Fruit fly (Drosophila melanogaster) whole organism, embryonic: ENCODE results near the gene CG10064.

Experiments used
- Ada2b ChIP-seq: fragments of 200-800 bp; sonication (Bioruptor generic); IDR thresholded peaks from 2 replicates; pipeline ENCODE4 v1.3.6; 2022; ENCODE audit warnings: missing biosample characterization, missing genetic modification characterization
- Adf1 ChIP-seq: fragments of 200-800 bp; sonication (Bioruptor generic); IDR thresholded peaks from 2 replicates; pipeline ENCODE4 v1.3.6; 2022; ENCODE audit warnings: missing biosample characterization, missing genetic modification characterization
- Antp ChIP-seq: fragments of 200-800 bp; sonication (Bioruptor generic); optimal IDR thresholded peaks from 3 replicates; lab custom pipeline; 2016; ENCODE audit warnings: missing biosample characterization, missing genetic modification characterization
- B-H2 ChIP-seq: fragments of 200-800 bp; sonication (Bioruptor generic); optimal IDR thresholded peaks from 2 replicates; lab custom pipeline; 2018; ENCODE audit warnings: missing biosample characterization, mild to moderate bottlenecking, missing genetic modification characterization
- CG10979 ChIP-seq: fragments of 200-800 bp; sonication (Bioruptor generic); optimal IDR thresholded peaks from 2 replicates; lab custom pipeline; 2018; ENCODE audit warnings: missing biosample characterization, mild to moderate bottlenecking, missing genetic modification characterization, moderate library complexity
- CG11723 ChIP-seq: fragments of 200-800 bp; sonication (Bioruptor generic); optimal IDR thresholded peaks from 2 replicates; lab custom pipeline; 2017; ENCODE audit warnings: missing biosample characterization, mild to moderate bottlenecking, missing genetic modification characterization
- CG12769 ChIP-seq: fragments of 200-800 bp; sonication (Bioruptor generic); optimal IDR thresholded peaks from 2 replicates; lab custom pipeline; 2019; ENCODE audit warnings: missing biosample characterization, mild to moderate bottlenecking, missing genetic modification characterization, moderate library complexity
- CG1529 ChIP-seq: fragments of 200-800 bp; sonication (Bioruptor generic); optimal IDR thresholded peaks from 3 replicates; lab custom pipeline; 2018; ENCODE audit warnings: missing biosample characterization, missing genetic modification characterization
- CG15601 ChIP-seq: fragments of 200-800 bp; sonication (Bioruptor generic); optimal IDR thresholded peaks from 3 replicates; lab custom pipeline; 2019; ENCODE audit warnings: missing biosample characterization, mild to moderate bottlenecking, missing genetic modification characterization, moderate library complexity
- CG1647 ChIP-seq: fragments of 200-800 bp; sonication (Bioruptor generic); optimal IDR thresholded peaks from 3 replicates; lab custom pipeline; 2016; ENCODE audit warnings: missing biosample characterization, missing genetic modification characterization
- CG16779 ChIP-seq: fragments of 200-800 bp; sonication (Bioruptor generic); IDR thresholded peaks from 2 replicates; pipeline ENCODE4 v1.3.6; 2022; ENCODE audit warnings: missing biosample characterization, missing genetic modification characterization
- CG17361 ChIP-seq: fragments of 200-800 bp; sonication (Bioruptor generic); IDR thresholded peaks from 3 replicates; pipeline ENCODE4 v1.3.6; 2022; ENCODE audit warnings: missing biosample characterization, missing genetic modification characterization
- CG18764 ChIP-seq: fragments of 200-800 bp; sonication (Bioruptor generic); optimal IDR thresholded peaks from 3 replicates; lab custom pipeline; 2016; ENCODE audit warnings: missing biosample characterization, missing genetic modification characterization
- CG3065 ChIP-seq: fragments of 200-800 bp; sonication (Bioruptor generic); optimal IDR thresholded peaks from 2 replicates; lab custom pipeline; 2016; ENCODE audit warnings: missing biosample characterization, missing genetic modification characterization
- CG3163 ChIP-seq: fragments of 200-800 bp; sonication (Bioruptor generic); optimal IDR thresholded peaks from 3 replicates; lab custom pipeline; 2016; ENCODE audit warnings: missing biosample characterization, missing genetic modification characterization
- CG3847 ChIP-seq: fragments of 200-800 bp; sonication (Bioruptor generic); IDR thresholded peaks from 2 replicates; pipeline ENCODE4 v1.3.6; 2022; ENCODE audit warnings: missing biosample characterization, missing genetic modification characterization
- CG42726 ChIP-seq: fragments of 200-800 bp; sonication (Bioruptor generic); IDR thresholded peaks from 2 replicates; pipeline ENCODE4 v1.3.6; 2022; ENCODE audit warnings: missing biosample characterization, missing genetic modification characterization; ENCODE audit not compliant: partially characterized antibody
- CG4328 ChIP-seq: fragments of 200-800 bp; sonication (Bioruptor generic); optimal IDR thresholded peaks from 3 replicates; lab custom pipeline; 2017; ENCODE audit warnings: missing biosample characterization, missing genetic modification reagents, missing genetic modification characterization
- CG4820 ChIP-seq: fragments of 200-800 bp; sonication (Bioruptor generic); optimal IDR thresholded peaks from 3 replicates; lab custom pipeline; 2016; ENCODE audit warnings: missing biosample characterization, missing genetic modification characterization
- CG6765 ChIP-seq: fragments of 200-800 bp; sonication (Bioruptor generic); optimal IDR thresholded peaks from 3 replicates; lab custom pipeline; 2017; ENCODE audit warnings: missing biosample characterization, mild to moderate bottlenecking, missing genetic modification characterization
- CG6791 ChIP-seq: fragments of 200-800 bp; sonication (Bioruptor generic); IDR thresholded peaks from 3 replicates; pipeline ENCODE4 v1.3.6; 2022; ENCODE audit warnings: missing biosample characterization, missing genetic modification characterization; ENCODE audit not compliant: partially characterized antibody
- CG7372 ChIP-seq: fragments of 200-800 bp; sonication (Bioruptor generic); IDR thresholded peaks from 2 replicates; pipeline ENCODE4 v1.3.6; 2022; ENCODE audit warnings: missing biosample characterization, missing genetic modification characterization
- CG7745 ChIP-seq: fragments of 200-800 bp; sonication (Bioruptor generic); optimal IDR thresholded peaks from 2 replicates; lab custom pipeline; 2018; ENCODE audit warnings: missing biosample characterization, mild to moderate bottlenecking, missing genetic modification characterization, moderate library complexity
- CG7786 ChIP-seq: fragments of 200-800 bp; sonication (Bioruptor generic); optimal IDR thresholded peaks from 2 replicates; lab custom pipeline; 2016; ENCODE audit warnings: missing biosample characterization, missing genetic modification characterization
- CG7928 ChIP-seq: fragments of 200-800 bp; sonication (Bioruptor generic); optimal IDR thresholded peaks from 2 replicates; lab custom pipeline; 2017; ENCODE audit warnings: missing biosample characterization, mild to moderate bottlenecking, missing genetic modification characterization
- CG8478 ChIP-seq: fragments of >200 bp; optimal IDR thresholded peaks from 2 replicates; lab custom pipeline; 2018
- CG9932 ChIP-seq: fragments of 200-800 bp; sonication (Bioruptor generic); IDR thresholded peaks from 2 replicates; pipeline ENCODE4 v1.3.6; 2022; ENCODE audit warnings: missing biosample characterization, missing genetic modification characterization
- Deaf1 ChIP-seq: fragments of 200-800 bp; optimal IDR thresholded peaks from 3 replicates; lab custom pipeline; 2019; ENCODE audit warnings: missing biosample characterization, mild to moderate bottlenecking, missing genetic modification characterization, moderate library complexity
- HLH54F ChIP-seq: fragments of 200-800 bp; sonication (Bioruptor generic); optimal IDR thresholded peaks from 3 replicates; lab custom pipeline; 2016; ENCODE audit warnings: missing biosample characterization, missing genetic modification characterization
- Lhr ChIP-seq: fragments of 200-800 bp; sonication (Bioruptor generic); optimal IDR thresholded peaks from 3 replicates; lab custom pipeline; 2017; ENCODE audit warnings: mild to moderate bottlenecking, missing biosample characterization, missing genetic modification reagents, missing genetic modification characterization
- NC2α ChIP-seq: fragments of 200-800 bp; sonication (Bioruptor generic); optimal IDR thresholded peaks from 2 replicates; lab custom pipeline; 2016; ENCODE audit warnings: missing biosample characterization, missing genetic modification characterization
- Nf-YB ChIP-seq: fragments of 200-800 bp; sonication (Bioruptor generic); optimal IDR thresholded peaks from 3 replicates; lab custom pipeline; 2019; ENCODE audit warnings: missing biosample characterization, mild to moderate bottlenecking, missing genetic modification characterization, moderate library complexity
- Oaz ChIP-seq: fragments of 200-800 bp; sonication (Bioruptor generic); IDR thresholded peaks from 2 replicates; pipeline ENCODE4 v1.3.6; 2022; ENCODE audit warnings: missing biosample characterization, missing genetic modification characterization
- Ptx1 ChIP-seq: fragments of 200-800 bp; sonication (Bioruptor generic); IDR thresholded peaks from 2 replicates; pipeline ENCODE4 v1.3.6; 2022; ENCODE audit warnings: missing biosample characterization, missing genetic modification characterization
- Side ChIP-seq: fragments of 200-800 bp; sonication (Bioruptor generic); optimal IDR thresholded peaks from 2 replicates; lab custom pipeline; 2016; ENCODE audit warnings: missing biosample characterization, missing genetic modification characterization
- Xbp1 ChIP-seq: fragments of 200-800 bp; sonication (Bioruptor generic); optimal IDR thresholded peaks from 3 replicates; lab custom pipeline; 2016; ENCODE audit warnings: missing biosample characterization, mild to moderate bottlenecking, missing genetic modification characterization
- ato ChIP-seq: fragments of 200-800 bp; sonication (Bioruptor generic); IDR thresholded peaks from 2 replicates; pipeline ENCODE4 v1.3.6; 2022; ENCODE audit warnings: missing biosample characterization, missing genetic modification characterization; ENCODE audit not compliant: partially characterized antibody
- bowl ChIP-seq: fragments of 200-800 bp; sonication (Bioruptor generic); IDR thresholded peaks from 2 replicates; pipeline ENCODE4 v1.3.6; 2022; ENCODE audit warnings: missing biosample characterization, missing genetic modification characterization
- crp ChIP-seq, 2 experiments: fragments of 200-800 bp; sonication (Bioruptor generic); optimal IDR thresholded peaks; 2 replicates in 1 of 2; 3 replicates in 1 of 2; lab custom pipeline; 2017; ENCODE audit warnings: missing biosample characterization in 2 of 2, missing genetic modification characterization in 2 of 2, mild to moderate bottlenecking in 1 of 2, moderate library complexity in 1 of 2
- dimm ChIP-seq: fragments of 200-800 bp; sonication (Bioruptor generic); IDR thresholded peaks from 2 replicates; pipeline ENCODE4 v1.3.6; 2022; ENCODE audit warnings: missing biosample characterization, missing genetic modification characterization
- fru ChIP-seq: fragments of >200 bp; optimal IDR thresholded peaks from 2 replicates; lab custom pipeline; 2017
- inv ChIP-seq: fragments of 200-800 bp; sonication (Bioruptor generic); IDR thresholded peaks from 2 replicates; pipeline ENCODE4 v1.3.6; 2022; ENCODE audit warnings: missing biosample characterization, missing genetic modification characterization; ENCODE audit not compliant: partially characterized antibody
- kay ChIP-seq: fragments of 200-800 bp; sonication (Bioruptor generic); optimal IDR thresholded peaks from 2 replicates; lab custom pipeline; 2016; ENCODE audit warnings: missing biosample characterization, missing genetic modification characterization
- lilli ChIP-seq: fragments of 200-800 bp; sonication (Bioruptor generic); optimal IDR thresholded peaks from 3 replicates; lab custom pipeline; 2016; ENCODE audit warnings: missing biosample characterization, missing genetic modification characterization
- otp ChIP-seq: fragments of 200-800 bp; sonication (Bioruptor generic); IDR thresholded peaks from 3 replicates; pipeline ENCODE4, ENCODE4 v1.3.6; 2022; ENCODE audit warnings: missing biosample characterization, missing genetic modification characterization
- pb ChIP-seq: fragments of 200-800 bp; sonication (Bioruptor generic); optimal IDR thresholded peaks from 3 replicates; lab custom pipeline; 2016; ENCODE audit warnings: missing biosample characterization, missing genetic modification characterization
- row ChIP-seq: fragments of 200-800 bp; sonication (Bioruptor generic); IDR thresholded peaks from 3 replicates; pipeline ENCODE4 v1.3.6; 2022; ENCODE audit warnings: missing biosample characterization, missing genetic modification characterization
- scrt ChIP-seq: fragments of 200-800 bp; sonication (Bioruptor generic); optimal IDR thresholded peaks from 2 replicates; lab custom pipeline; 2018; ENCODE audit warnings: missing biosample characterization, mild to moderate bottlenecking, missing genetic modification characterization, moderate library complexity
- slbo ChIP-seq: fragments of 200-800 bp; sonication (Bioruptor generic); IDR thresholded peaks from 2 replicates; pipeline ENCODE4 v1.3.6; 2022; ENCODE audit warnings: missing biosample characterization, missing genetic modification characterization
- stc ChIP-seq: fragments of 200-800 bp; sonication (Bioruptor generic); IDR thresholded peaks from 2 replicates; pipeline ENCODE4 v1.3.6; 2022; ENCODE audit warnings: missing biosample characterization, missing genetic modification characterization

The CG10064 gene

dm6 chr3L:6964488-6965152 is 3.1 kb downstream of the CG10064 start, which contains the start of gene sgl (continued):
- peak; percentile 26 for TF ChIP-seq Side (GFP tag; lab: Kevin White, UChicago)
- TF ChIP-seq Nf-YB (GFP tag; lab: Kevin White, UChicago) = peak; percentile 99
- peak; percentile 99 for TF ChIP-seq Deaf1 (tag; lab: Kevin White, UChicago)
- TF ChIP-seq inv = peak; percentile 25; the same call in 1 of the 2 replicates
- peak; percentile 5 for TF ChIP-seq CG1647 (GFP tag; lab: Kevin White, UChicago)
- no peak for TF ChIP-seq Oaz (GFP tag; lab: Robert Waterston, UW)
- TF ChIP-seq CG42726 (GFP tag; lab: Robert Waterston, UW) = peak; percentile 82
- TF ChIP-seq CG3163 (GFP tag; lab: Kevin White, UChicago) = peak; percentile 66
- TF ChIP-seq CG6765 (GFP tag; lab: Kevin White, UChicago) = peak; percentile 38
- peak; percentile 35 for TF ChIP-seq Antp (GFP tag; lab: Kevin White, UChicago)
- TF ChIP-seq Adf1 = peak; percentile 60; the same call in 1 of the 2 replicates
- no peak for TF ChIP-seq crp (GFP tag; optimal IDR thresholded peaks at IDR 0.05; lab: Kevin White, UChicago)
- peak; percentile 18 for TF ChIP-seq CG7786 (GFP tag; lab: Kevin White, UChicago)
- TF ChIP-seq row = peak; percentile 83
- TF ChIP-seq ato (GFP tag; lab: Robert Waterston, UW) = peak; percentile 67
- no peak for TF ChIP-seq CG12769 (tag; lab: Kevin White, UChicago)
- TF ChIP-seq CG7745 (tag; lab: Kevin White, UChicago) = no peak
- peak; percentile 74 for TF ChIP-seq B-H2
- TF ChIP-seq CG8478 (lab: Kevin White, UChicago) = no peak
- peak; percentile 59; the same call in 1 of the 3 replicates for TF ChIP-seq otp
- peak; percentile 68; the same call in 1 of the 3 replicates for TF ChIP-seq CG6791 (GFP tag; lab: Robert Waterston, UW)
- TF ChIP-seq CG4820 (GFP tag; lab: Kevin White, UChicago) = no peak
- no peak for TF ChIP-seq Ptx1
- TF ChIP-seq Ada2b (GFP tag; lab: Robert Waterston, UW) = peak; percentile 46; the same call in 1 of the 2 replicates
- TF ChIP-seq dimm (GFP tag; lab: Robert Waterston, UW) = no peak
- no peak for TF ChIP-seq HLH54F
- 0 out of 2 replicates have a peak, but pooled peaks have one; percentile 26 for TF ChIP-seq bowl (GFP tag; lab: Robert Waterston, UW)
- no peak for TF ChIP-seq CG3847 (GFP tag; lab: Robert Waterston, UW)
- TF ChIP-seq CG1529 (GFP tag; lab: Kevin White, UChicago) = no peak
- no peak for TF ChIP-seq CG3065 (GFP tag; lab: Kevin White, UChicago)
- TF ChIP-seq NC2α = peak; percentile 30
- peak; percentile 60; the same call in 1 of the 2 replicates for TF ChIP-seq stc (GFP tag; lab: Robert Waterston, UW)
- TF ChIP-seq CG16779 (GFP tag; lab: Robert Waterston, UW) = 0 out of 2 replicates have a peak, but pooled peaks have one; percentile 34
- TF ChIP-seq CG7928 (GFP tag; lab: Kevin White, UChicago) = no peak
- peak; percentile 48 for TF ChIP-seq CG9932 (GFP tag; lab: Robert Waterston, UW)
- TF ChIP-seq scrt (GFP tag; lab: Kevin White, UChicago) = peak; percentile 53
- peak; percentile 11 for TF ChIP-seq Xbp1 (GFP tag; lab: Kevin White, UChicago)
- TF ChIP-seq kay (GFP tag; lab: Kevin White, UChicago) = no peak
- TF ChIP-seq CG4328 (GFP tag; lab: Kevin White, UChicago) = no peak
- TF ChIP-seq Lhr = peak; percentile 98
- TF ChIP-seq fru (lab: Kevin White, UChicago) = no peak
- TF ChIP-seq CG17361 (GFP tag; lab: Robert Waterston, UW) = 0 out of 3 replicates have a peak, but pooled peaks have one; percentile 6
- peak; percentile 82 for TF ChIP-seq CG15601 (tag; lab: Kevin White, UChicago)
- peak; percentile 38 for TF ChIP-seq pb (GFP tag; lab: Kevin White, UChicago)
- peak; percentile 20 for TF ChIP-seq lilli (GFP tag; lab: Kevin White, UChicago)
- peak; percentile 48 for TF ChIP-seq slbo
- TF ChIP-seq CG7372 (GFP tag; lab: Robert Waterston, UW) = no peak
- TF ChIP-seq CG10979 = peak; percentile 22
- no peak for TF ChIP-seq CG18764 (GFP tag; lab: Kevin White, UChicago)
- TF ChIP-seq CG11723 (GFP tag; lab: Kevin White, UChicago) = peak; percentile 43
